Worm (Caenorhabditis elegans): ENCODE measurements around the gene fbxc-58.

fbxc-58 gene

ce11 chrIV:9330755-9331154 lies 40.6 kb upstream of the fbxc-58 start, which contains the start of gene nspg-7.1:
Gene nspg-7.1 (minus strand): TSS chrIV:9330855.
- no peak for TF ChIP-seq let-526 (GFP tag; IDR thresholded peaks at IDR 0.05)
- no peak for TF ChIP-seq F10E7.11 (tag; optimal IDR thresholded peaks at IDR 0.05)

- no peak for TF ChIP-seq ama-1 (optimal IDR thresholded peaks at IDR 0.05)
- peak in 1 of 2 experiments; percentile 30 for TF ChIP-seq ama-1 (GFP tag; optimal IDR thresholded peaks at IDR 0.05)
- TF ChIP-seq madf-6 (GFP tag; IDR thresholded peaks at IDR 0.05), result no peak
- TF ChIP-seq hrde-1 (tag; optimal IDR thresholded peaks at IDR 0.05; ENCODE audit: borderline replicate concordance), result peak; percentile 54
- peak; percentile 49 for TF ChIP-seq attf-5 (GFP tag; optimal IDR thresholded peaks at IDR 0.05)
- TF ChIP-seq ceh-40 (GFP tag; IDR thresholded peaks at IDR 0.05), result no peak
- no peak for TF ChIP-seq snpc-4 (GFP tag; optimal IDR thresholded peaks at IDR 0.05)
- peak in 1 of 4 experiments; percentile 36 for TF ChIP-seq snpc-4 (tag; optimal IDR thresholded peaks at IDR 0.05)
- TF ChIP-seq nhr-80 (tag; optimal IDR thresholded peaks at IDR 0.05), result peak; percentile 96
- peak; percentile 76 for TF ChIP-seq dox-1 (GFP tag; IDR thresholded peaks at IDR 0.05)
- TF ChIP-seq let-607 (tag; optimal IDR thresholded peaks at IDR 0.05), result peak; percentile 82 to 93
Observed at ce11 chrIV:9333007-9333406, 38.3 kb upstream of the fbxc-58 start.

- peak; percentile 8 for TF ChIP-seq tbp1 (GFP tag; optimal IDR thresholded peaks at IDR 0.05)
- TF ChIP-seq unc-62 (GFP tag; optimal IDR thresholded peaks at IDR 0.05), result no peak
- no peak for TF ChIP-seq mxl-1 (tag; optimal IDR thresholded peaks at IDR 0.05)
- peak; percentile 53 for TF ChIP-seq ZK185.1 (tag; optimal IDR thresholded peaks at IDR 0.05; ENCODE audit: poor library complexity, severe bottlenecking)
- TF ChIP-seq him-1 (tag; optimal IDR thresholded peaks at IDR 0.05), result no peak
- no peak for TF ChIP-seq ceh-100 (GFP tag; IDR thresholded peaks at IDR 0.05)
- TF ChIP-seq lin-40 (tag; optimal IDR thresholded peaks at IDR 0.05), result peak; percentile 32
- TF ChIP-seq rcor-1 (GFP tag; IDR thresholded peaks at IDR 0.05), result no peak
- TF ChIP-seq attf-3 (GFP tag; conservative IDR thresholded peaks at IDR 0.05), result no peak
- peak; percentile 75 for TF ChIP-seq hmg-1.2 (GFP tag; IDR thresholded peaks at IDR 0.05)
- peak; percentile 42; the same call in 1 of the 2 replicates for TF ChIP-seq mcd-1 (GFP tag; IDR thresholded peaks at IDR 0.05)
- no peak for TF ChIP-seq aptf-3 (GFP tag; IDR thresholded peaks at IDR 0.05)
- no peak for TF ChIP-seq hlh-12 (tag; optimal IDR thresholded peaks at IDR 0.05)
- no peak for TF ChIP-seq ztf-26 (tag; optimal IDR thresholded peaks at IDR 0.05)
- TF ChIP-seq snpc-4 (GFP tag; optimal IDR thresholded peaks at IDR 0.05), result no peak
- TF ChIP-seq snpc-4 (tag; optimal IDR thresholded peaks at IDR 0.05), result no peak
- no peak for TF ChIP-seq Y67H2A.10 (GFP tag; conservative IDR thresholded peaks at IDR 0.05)
- peak; percentile 43 for TF ChIP-seq attf-5 (GFP tag; optimal IDR thresholded peaks at IDR 0.05)
- TF ChIP-seq lin-26 (GFP tag; IDR thresholded peaks at IDR 0.05), result no peak
- TF ChIP-seq let-607 (tag; optimal IDR thresholded peaks at IDR 0.05), result no peak
- TF ChIP-seq tbx-9 (tag; optimal IDR thresholded peaks at IDR 0.05; ENCODE audit: borderline replicate concordance), result no peak
- no peak for TF ChIP-seq snpc-3.4 (tag; optimal IDR thresholded peaks at IDR 0.05)
- TF ChIP-seq hsf-1 (GFP tag; IDR thresholded peaks at IDR 0.05), result no peak
- no peak for TF ChIP-seq B0261.1 (tag; optimal IDR thresholded peaks at IDR 0.05)
- TF ChIP-seq cebp-1 (GFP tag; IDR thresholded peaks at IDR 0.05), result no peak
- no peak for TF ChIP-seq cebp-1 (tag; optimal IDR thresholded peaks at IDR 0.05)
- TF ChIP-seq ceh-40 (GFP tag; IDR thresholded peaks at IDR 0.05), result 0 out of 2 replicates have a peak, but pooled peaks have one; percentile 13
- no peak for TF ChIP-seq sdz-38 (tag; optimal IDR thresholded peaks at IDR 0.05)
- no peak for TF ChIP-seq F57A8.1 (GFP tag; optimal IDR thresholded peaks at IDR 0.05)
- TF ChIP-seq attf-6 (GFP tag; IDR thresholded peaks at IDR 0.05), result no peak
- no peak for TF ChIP-seq lag-1 (GFP tag; IDR thresholded peaks at IDR 0.05)
- no peak for TF ChIP-seq nhr-120 (GFP tag; IDR thresholded peaks at IDR 0.05)
- no peak for TF ChIP-seq unc-130 (GFP tag; optimal IDR thresholded peaks at IDR 0.05)
- no peak for TF ChIP-seq F55B11.4 (tag; optimal IDR thresholded peaks at IDR 0.05; ENCODE audit: borderline replicate concordance, insufficient read depth)
- TF ChIP-seq xnd-1 (tag; optimal IDR thresholded peaks at IDR 0.05), result no peak
- no peak for TF ChIP-seq ccch-3 (GFP tag; optimal IDR thresholded peaks at IDR 0.05)
- TF ChIP-seq K11D2.4 (GFP tag; IDR thresholded peaks at IDR 0.05), result no peak
Observed at ce11 chrIV:9335552-9336251, 35.6 kb upstream of the fbxc-58 start, which contains the start of the genes coa-4 and T20D3.14. Gene coa-4 (minus strand): TSS chrIV:9335602. Gene T20D3.14 (minus strand): TSS chrIV:9335909.

Data from whole organism, young adult.